Worm (Caenorhabditis elegans) whole organism, L2 larva: ENCODE measurements around the gene E02C12.10.

ENCODE experiments used
- F13H6.1 ChIP-seq: sonication (generic microtip); optimal IDR thresholded peaks from 2 replicates; lab custom pipeline; 2016; ENCODE audit warnings: missing genetic modification characterization, missing compliant biosample characterization
- unc-62 ChIP-seq: fragments of 150-350 bp; optimal IDR thresholded peaks from 2 replicates; lab custom pipeline; 2014; ENCODE audit warnings: missing biosample characterization, missing genetic modification reagents, missing genetic modification characterization
- ztf-11 ChIP-seq: sonication (generic microtip); optimal IDR thresholded peaks from 2 replicates; lab custom pipeline; 2017; ENCODE audit warnings: missing biosample characterization, missing genetic modification characterization

- TF ChIP-seq unc-62 (GFP tag; lab: Kevin White, UChicago) (no peak), ztf-11 (no peak), F13H6.1 (no peak)
These were observed 28.5 kb downstream of the E02C12.10 start, which contains the start of gene srx-47 for ce11 chrV:9349687-9350086.
